Worm (Caenorhabditis elegans): ENCODE results near the gene skpo-2.

DNA sequence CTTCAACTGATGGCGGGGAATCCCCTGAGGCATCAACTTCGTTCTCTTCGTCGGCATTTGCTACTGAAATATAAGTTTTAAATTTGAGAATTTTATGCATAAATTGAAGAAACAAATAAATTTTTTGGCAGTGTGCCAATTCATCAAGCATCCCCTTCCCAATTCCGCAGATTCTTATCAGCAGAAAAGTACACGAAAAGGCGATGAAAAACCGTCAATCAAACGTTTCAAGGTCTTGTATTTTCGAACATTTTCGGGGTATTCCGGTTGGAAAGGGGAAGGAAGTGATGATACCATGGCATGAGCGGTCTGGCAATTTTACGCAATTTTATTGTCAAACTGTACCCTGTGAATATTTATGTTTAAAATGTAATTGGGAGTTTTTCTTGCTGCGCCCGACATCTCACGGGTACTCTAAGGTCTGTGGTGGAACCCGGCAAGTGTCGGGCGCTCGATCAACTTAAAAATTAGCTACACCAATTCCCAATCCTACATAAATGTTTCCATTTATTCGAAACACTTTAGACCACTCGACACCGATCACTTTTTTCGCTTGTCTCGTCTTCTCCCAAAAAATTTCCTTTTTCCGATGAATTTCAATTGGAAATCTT, 1.3 kb downstream of the skpo-2 start:
- TF ChIP-seq nhr-41 (GFP tag; IDR thresholded peaks at IDR 0.05) (no peak), ama-1 (optimal IDR thresholded peaks at IDR 0.05) (no peak), snpc-4 (tag; optimal IDR thresholded peaks at IDR 0.05) (peak; percentile 16), dmd-9 (GFP tag; IDR thresholded peaks at IDR 0.05) (no peak), nhr-6 (tag; optimal IDR thresholded peaks at IDR 0.05) (no peak), mep-1 (tag; optimal IDR thresholded peaks at IDR 0.05) (no peak), daf-12 (tag; optimal IDR thresholded peaks at IDR 0.05) (no peak), ceh-82 (tag; optimal IDR thresholded peaks at IDR 0.05) (no peak), fkh-10 (GFP tag; optimal IDR thresholded peaks at IDR 0.05) (no peak), mxl-2 (GFP tag; conservative IDR thresholded peaks at IDR 0.05) (no peak), fos-1 (tag; optimal IDR thresholded peaks at IDR 0.05) (no peak)
